Fruit fly (Drosophila melanogaster) whole organism, prepupa: ENCODE measurements around the gene CG42729.

Experiments
- CG10669 ChIP-seq: fragments of 200-800 bp; sonication (Bioruptor generic); optimal IDR thresholded peaks from 3 replicates; lab custom pipeline; 2018; ENCODE audit warnings: missing biosample characterization, mild to moderate bottlenecking, missing genetic modification characterization, moderate library complexity
- CG11762 ChIP-seq: fragments of 200-800 bp; sonication (Bioruptor generic); optimal IDR thresholded peaks from 3 replicates; lab custom pipeline; 2016; ENCODE audit warnings: missing biosample characterization, missing genetic modification characterization; ENCODE audit not compliant: insufficient read depth
- CG1621 ChIP-seq: fragments of 200-800 bp; sonication (Bioruptor generic); optimal IDR thresholded peaks from 3 replicates; lab custom pipeline; 2018; ENCODE audit warnings: missing biosample characterization, mild to moderate bottlenecking, missing genetic modification characterization
- CG16779 ChIP-seq: fragments of 200-800 bp; sonication (Bioruptor generic); optimal IDR thresholded peaks from 3 replicates; lab custom pipeline; 2017; ENCODE audit warnings: missing biosample characterization, mild to moderate bottlenecking, missing genetic modification characterization
- Hr4 ChIP-seq: fragments of 200-800 bp; sonication (Bioruptor generic); optimal IDR thresholded peaks from 3 replicates; lab custom pipeline; 2016; ENCODE audit warnings: missing biosample characterization, missing genetic modification characterization
- Lpt ChIP-seq: fragments of 200-800 bp; sonication (Bioruptor generic); optimal IDR thresholded peaks from 3 replicates; lab custom pipeline; 2016; ENCODE audit warnings: missing biosample characterization, missing genetic modification characterization
- Sox102F ChIP-seq: fragments of 200-800 bp; sonication (Bioruptor generic); optimal IDR thresholded peaks from 2 replicates; lab custom pipeline; 2016; ENCODE audit warnings: missing biosample characterization, mild to moderate bottlenecking, missing genetic modification characterization
- Sox15 ChIP-seq: fragments of 200-800 bp; sonication (Bioruptor generic); optimal IDR thresholded peaks from 3 replicates; lab custom pipeline; 2016; ENCODE audit warnings: missing biosample characterization, missing genetic modification characterization
- achi ChIP-seq: fragments of 200-800 bp; sonication (Bioruptor generic); optimal IDR thresholded peaks from 3 replicates; lab custom pipeline; 2016; ENCODE audit warnings: missing biosample characterization, missing genetic modification characterization
- esn ChIP-seq: fragments of 200-800 bp; sonication (Bioruptor generic); optimal IDR thresholded peaks from 2 replicates; lab custom pipeline; 2016; ENCODE audit warnings: missing biosample characterization, mild to moderate bottlenecking, missing genetic modification characterization, moderate library complexity
- fd85E ChIP-seq: fragments of 200-800 bp; sonication (Bioruptor generic); optimal IDR thresholded peaks from 3 replicates; lab custom pipeline; 2016; ENCODE audit warnings: missing biosample characterization, missing genetic modification characterization
- topi ChIP-seq: fragments of 200-800 bp; sonication (Bioruptor generic); optimal IDR thresholded peaks from 3 replicates; lab custom pipeline; 2016; ENCODE audit warnings: missing biosample characterization, missing genetic modification characterization

DNA sequence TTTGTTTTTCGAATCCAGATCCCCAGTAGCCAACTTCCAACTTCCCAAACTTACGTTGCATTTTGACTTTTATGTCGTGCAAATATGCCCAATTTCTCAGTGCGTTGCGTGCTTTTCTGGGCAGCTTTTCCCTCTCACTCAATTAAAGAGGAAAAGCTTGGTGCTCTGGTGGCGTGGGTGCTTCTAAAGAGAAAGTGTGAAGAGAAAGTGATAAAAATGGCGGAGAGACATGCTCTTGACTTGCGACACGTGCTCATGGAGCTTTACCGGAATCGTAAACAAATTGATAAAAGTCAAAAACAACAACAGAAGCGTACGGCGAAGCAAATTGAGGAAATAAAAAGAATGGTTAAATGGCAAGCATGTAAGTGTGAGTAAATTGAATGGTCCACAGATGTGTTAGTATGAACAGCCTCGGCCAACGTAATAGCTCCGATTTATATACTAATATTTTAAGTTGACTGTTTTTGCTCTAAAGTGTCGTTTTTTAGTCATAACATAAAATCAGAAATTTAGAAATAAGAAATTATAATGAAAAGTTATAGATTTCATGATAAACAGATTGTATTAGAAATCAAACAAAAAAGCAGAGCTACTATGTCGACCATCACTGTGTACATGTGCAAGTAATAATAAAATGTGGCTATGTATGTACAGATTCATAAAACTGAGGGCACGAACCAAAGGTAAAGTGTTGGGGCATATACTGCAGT, 33.3 kb downstream of the CG42729 start:
- TF ChIP-seq CG10669 (GFP tag; lab: Kevin White, UChicago) = no peak
- TF ChIP-seq CG1621 (tag; lab: Kevin White, UChicago) = no peak
- TF ChIP-seq Sox15 (GFP tag; lab: Kevin White, UChicago) = no peak
- TF ChIP-seq esn (GFP tag; lab: Kevin White, UChicago) = no peak
- no peak for TF ChIP-seq CG16779
- TF ChIP-seq fd85E (GFP tag; lab: Kevin White, UChicago) = no peak
- no peak for TF ChIP-seq CG11762 (GFP tag; lab: Kevin White, UChicago)
- no peak for TF ChIP-seq Lpt (GFP tag; lab: Kevin White, UChicago)
- TF ChIP-seq topi (GFP tag; lab: Kevin White, UChicago) = no peak
- TF ChIP-seq Hr4 (GFP tag; lab: Kevin White, UChicago) = no peak
- TF ChIP-seq Sox102F (GFP tag; lab: Kevin White, UChicago) = no peak
- TF ChIP-seq achi = no peak
